Fruit fly (Drosophila melanogaster) whole organism, adult: ENCODE measurements around the gene CG15747.

Source experiments
- CG11617 ChIP-seq: fragments of 200-800 bp; sonication (Bioruptor generic); optimal IDR thresholded peaks from 2 replicates; lab custom pipeline; 2017; ENCODE audit warnings: mild to moderate bottlenecking, missing biosample characterization, missing genetic modification reagents, missing genetic modification characterization
- CG1620 ChIP-seq: fragments of 200-800 bp; sonication (Bioruptor generic); optimal IDR thresholded peaks from 2 replicates; lab custom pipeline; 2016; ENCODE audit warnings: missing biosample characterization, missing genetic modification characterization
- CG7045 ChIP-seq: fragments of 200-800 bp; sonication (Bioruptor generic); optimal IDR thresholded peaks from 2 replicates; lab custom pipeline; 2017; ENCODE audit warnings: missing biosample characterization, mild to moderate bottlenecking, missing genetic modification characterization
- Crg-1 ChIP-seq: fragments of 200-800 bp; sonication (Bioruptor generic); optimal IDR thresholded peaks from 2 replicates; lab custom pipeline; 2016; ENCODE audit warnings: missing biosample characterization, missing genetic modification characterization
- Hr96 ChIP-seq: fragments of 200-800 bp; sonication (Bioruptor generic); optimal IDR thresholded peaks from 2 replicates; lab custom pipeline; 2016; ENCODE audit warnings: missing biosample characterization, missing genetic modification characterization
- bab1 ChIP-seq: fragments of 200-800 bp; sonication (Bioruptor generic); optimal IDR thresholded peaks from 3 replicates; lab custom pipeline; 2019; ENCODE audit warnings: missing biosample characterization, mild to moderate bottlenecking, missing genetic modification characterization, moderate library complexity
- ovo ChIP-seq: fragments of 200-800 bp; sonication (Bioruptor generic); optimal IDR thresholded peaks from 2 replicates; lab custom pipeline; 2016; ENCODE audit warnings: missing biosample characterization, missing genetic modification characterization
- pad ChIP-seq: fragments of 200-800 bp; sonication (Bioruptor generic); optimal IDR thresholded peaks from 3 replicates; lab custom pipeline; 2017; ENCODE audit warnings: missing biosample characterization, missing genetic modification characterization, mild to moderate bottlenecking, moderate library complexity, missing genetic modification reagents
- tj ChIP-seq: fragments of 200-800 bp; sonication (Bioruptor generic); optimal IDR thresholded peaks from 3 replicates; lab custom pipeline; 2017; ENCODE audit warnings: missing biosample characterization, mild to moderate bottlenecking, missing genetic modification characterization, moderate library complexity
- toe ChIP-seq: fragments of 200-800 bp; sonication (Bioruptor generic); optimal IDR thresholded peaks from 2 replicates; lab custom pipeline; 2016; ENCODE audit warnings: missing biosample characterization, missing genetic modification characterization

- TF ChIP-seq bab1, result no peak
- TF ChIP-seq CG1620 (GFP tag; lab: Kevin White, UChicago), result no peak
- TF ChIP-seq Hr96 (GFP tag; lab: Kevin White, UChicago), result no peak
- TF ChIP-seq toe (GFP tag; lab: Kevin White, UChicago), result no peak
- TF ChIP-seq Crg-1 (GFP tag; lab: Kevin White, UChicago), result no peak
- TF ChIP-seq pad (GFP tag; lab: Kevin White, UChicago), result no peak
- TF ChIP-seq CG11617, result peak; percentile 52
- TF ChIP-seq tj (GFP tag; lab: Kevin White, UChicago), result peak; percentile 79
- TF ChIP-seq ovo (GFP tag; lab: Kevin White, UChicago), result peak; percentile 78
- TF ChIP-seq CG7045 (GFP tag; lab: Kevin White, UChicago), result peak; percentile 25
Measured at dm6 chrX:13302615-13303526, 35.2 kb upstream of the CG15747 start.
